Worm (Caenorhabditis elegans) whole organism, L2 larva: Measurements from ENCODE around the gene tdp-1.

Source experiments
- ama-1 ChIP-seq: fragments of 150-350 bp; optimal IDR thresholded peaks from 2 replicates; lab custom pipeline; 2018; ENCODE audit warnings: inconsistent platforms
- nhr-77 ChIP-seq: fragments of 150-350 bp; optimal IDR thresholded peaks from 2 replicates; lab custom pipeline; 2014; ENCODE audit warnings: missing biosample characterization, missing genetic modification characterization
- skn-1 ChIP-seq: sonication (generic microtip); optimal IDR thresholded peaks from 2 replicates; lab custom pipeline; 2017; ENCODE audit warnings: missing biosample characterization, missing genetic modification characterization
- ztf-11 ChIP-seq: sonication (generic microtip); optimal IDR thresholded peaks from 2 replicates; lab custom pipeline; 2017; ENCODE audit warnings: missing biosample characterization, missing genetic modification characterization

- TF ChIP-seq ama-1 (lab: Kevin White, UChicago) (no peak), skn-1 (tag; lab: Kevin White, UChicago) (no peak), ztf-11 (tag; lab: Kevin White, UChicago) (no peak), nhr-77 (tag; lab: Kevin White, UChicago) (no peak)
These were observed 35.4 kb downstream of the tdp-1 start for ce11 chrII:9033034-9033433.
